Worm (Caenorhabditis elegans) whole organism, L4/young adult: Measurements from ENCODE around the gene C05E11.6.

ENCODE experiments used
- W03F9.2 ChIP-seq: fragments of 150-350 bp; optimal IDR thresholded peaks from 2 replicates; lab custom pipeline; 2014; ENCODE audit warnings: missing biosample characterization, missing genetic modification characterization
- dao-5 ChIP-seq: sonication (generic microtip); optimal IDR thresholded peaks from 2 replicates; lab custom pipeline; 2016; ENCODE audit warnings: missing genotype, missing genetic modification characterization, moderate library complexity, missing compliant biosample characterization
- him-1 ChIP-seq: sonication (generic microtip); optimal IDR thresholded peaks from 2 replicates; lab custom pipeline; 2016; ENCODE audit warnings: missing genotype, missing genetic modification reagents, missing genetic modification characterization, missing compliant biosample characterization

DNA sequence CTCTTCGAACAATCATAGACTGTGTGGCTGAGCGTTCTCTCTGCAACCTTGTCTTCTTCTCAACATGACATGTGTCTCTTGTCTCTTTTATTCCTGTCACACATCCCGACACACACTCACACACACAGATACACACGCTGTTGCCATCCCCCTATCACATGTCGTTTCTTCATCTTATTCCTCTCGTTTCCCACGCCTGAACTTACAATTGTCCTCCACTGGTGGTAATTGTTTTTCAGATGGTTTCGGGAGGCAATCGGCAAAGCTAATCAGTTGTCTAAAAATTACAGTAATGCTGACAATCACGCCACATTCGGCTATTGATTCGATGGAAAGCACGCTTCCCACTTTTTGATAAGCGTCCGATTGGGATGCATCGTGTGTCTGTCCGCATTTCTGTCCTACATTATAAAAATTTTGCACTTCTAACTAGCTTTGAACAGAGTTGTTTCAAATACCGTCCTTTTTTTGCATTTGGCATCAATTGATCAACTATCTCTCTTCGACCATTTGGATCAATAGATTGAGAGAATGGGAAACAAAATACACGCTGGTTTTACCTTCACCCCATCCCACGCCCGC lies 29.7 kb upstream of the C05E11.6 start, which contains the start of gene nhr-35:
- TF ChIP-seq dao-5 (tag; lab: Kevin White, UChicago) (no peak), him-1 (tag; lab: Kevin White, UChicago) (no peak), W03F9.2 (tag; lab: Kevin White, UChicago) (no peak)
